Fruit fly (Drosophila melanogaster) S2 (cell line): ENCODE data around the gene CG42271.

ENCODE experiments used
- CG8478 ChIP-seq: fragments of >200 bp; optimal IDR thresholded peaks from 2 replicates; lab custom pipeline; 2018
- CTCF ChIP-seq, 2 experiments: fragments of >200 bp; optimal IDR thresholded peaks; 2 replicates each; lab custom pipeline; 2018

DNA sequence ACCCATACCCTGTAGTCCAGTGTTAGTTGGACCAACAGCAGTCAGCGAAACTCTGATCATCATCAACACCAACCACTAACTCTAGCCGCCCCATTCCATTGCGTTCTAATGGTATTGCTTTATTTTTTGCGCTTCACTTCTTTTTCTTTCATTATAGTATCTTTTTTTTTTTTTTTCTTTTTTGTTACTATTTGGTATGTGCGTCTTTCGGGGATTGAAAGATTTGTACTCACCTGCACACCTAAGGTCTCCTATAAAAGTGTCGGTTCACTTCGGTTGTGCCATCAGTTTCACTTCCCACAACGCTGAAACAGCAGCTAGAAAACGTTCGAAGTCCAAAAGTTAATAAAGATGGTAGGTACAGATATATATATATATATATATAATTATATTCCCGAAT is 44.6 kb downstream of the CG42271 start, which contains the start of gene CG11585:
- TF ChIP-seq CTCF (optimal IDR thresholded peaks at IDR 0.05; lab: Kevin White, UChicago): no peak
- no peak for TF ChIP-seq CG8478 (lab: Kevin White, UChicago)
